Fruit fly (Drosophila melanogaster): ENCODE results near the gene ed.
A peak's percentile ranks its signal among the peaks of the same experiment; 100 is the strongest.

ed gene

dm6 chr2L:4124629-4125350 lies 93.6 kb downstream of the ed start (continued):
- TF ChIP-seq zf30C (GFP tag; optimal IDR thresholded peaks at IDR 0.05) (peak; percentile 70), CG42726 (GFP tag; IDR thresholded peaks at IDR 0.05; ENCODE audit: partially characterized antibody) (no peak), CG12659 (GFP tag; optimal IDR thresholded peaks at IDR 0.05) (peak; percentile 26), D (optimal IDR thresholded peaks at IDR 0.05) (no peak), D (GFP tag; optimal IDR thresholded peaks at IDR 0.05) (peak; percentile 73), al (GFP tag; IDR thresholded peaks at IDR 0.05) (no peak), oc (tag; optimal IDR thresholded peaks at IDR 0.05) (peak; percentile 51), pum (GFP tag; optimal IDR thresholded peaks at IDR 0.05) (peak; percentile 19), CG4424 (GFP tag; optimal IDR thresholded peaks at IDR 0.05) (peak; percentile 68), tx (GFP tag; optimal IDR thresholded peaks at IDR 0.05) (no peak), stc (GFP tag; IDR thresholded peaks at IDR 0.05) (peak; percentile 60; the same call in 1 of the 2 replicates), hbn (GFP tag; IDR thresholded peaks at IDR 0.05; ENCODE audit: partially characterized antibody) (no peak), gsb (GFP tag; IDR thresholded peaks at IDR 0.05) (no peak), Dbx (GFP tag; IDR thresholded peaks at IDR 0.05) (0 out of 3 replicates have a peak, but pooled peaks have one; percentile 36), phol (tag; optimal IDR thresholded peaks at IDR 0.05) (peak; percentile 82), CG3847 (GFP tag; IDR thresholded peaks at IDR 0.05) (0 out of 2 replicates have a peak, but pooled peaks have one; percentile 27), CG3726 (GFP tag; IDR thresholded peaks at IDR 0.05) (peak; percentile 50; the same call in 1 of the 3 replicates), CG4328 (GFP tag; optimal IDR thresholded peaks at IDR 0.05) (peak; percentile 30), CG3065 (GFP tag; optimal IDR thresholded peaks at IDR 0.05) (peak; percentile 1), CG3281 (GFP tag; optimal IDR thresholded peaks at IDR 0.05) (peak; percentile 28), CG7839 (tag; optimal IDR thresholded peaks at IDR 0.05) (peak; percentile 74), CG10147 (GFP tag; optimal IDR thresholded peaks at IDR 0.05) (peak; percentile 32), CG15696 (tag; optimal IDR thresholded peaks at IDR 0.05) (peak; percentile 70), unc-4 (GFP tag; IDR thresholded peaks at IDR 0.05; ENCODE audit: partially characterized antibody) (no peak), CHES-1-like (GFP tag; optimal IDR thresholded peaks at IDR 0.05) (no peak), Hmx (GFP tag; optimal IDR thresholded peaks at IDR 0.05) (no peak), nerfin-1 (tag; optimal IDR thresholded peaks at IDR 0.05) (peak; percentile 64), CG2889 (GFP tag; IDR thresholded peaks at IDR 0.05) (no peak), CG18476 (GFP tag; optimal IDR thresholded peaks at IDR 0.05) (peak; percentile 38), CG5245 (GFP tag; optimal IDR thresholded peaks at IDR 0.05) (peak; percentile 20), Jarid2 (GFP tag; optimal IDR thresholded peaks at IDR 0.05) (peak; percentile 11), lilli (GFP tag; optimal IDR thresholded peaks at IDR 0.05) (peak; percentile 9), Ets65A (GFP tag) (peak; percentile 66), lab (GFP tag; optimal IDR thresholded peaks at IDR 0.05) (peak; percentile 73), CG11696 (GFP tag; IDR thresholded peaks at IDR 0.05) (no peak), CG31365 (tag; optimal IDR thresholded peaks at IDR 0.05) (no peak), trem (tag; optimal IDR thresholded peaks at IDR 0.05) (peak; percentile 64), CG14050 (GFP tag; IDR thresholded peaks at IDR 0.05) (0 out of 3 replicates have a peak, but pooled peaks have one; percentile 13), ATbp (GFP tag; optimal IDR thresholded peaks at IDR 0.05) (peak; percentile 69), so (GFP tag; IDR thresholded peaks at IDR 0.05) (no peak), CG17359 (tag; optimal IDR thresholded peaks at IDR 0.05) (peak; percentile 75), Ptx1 (GFP tag; IDR thresholded peaks at IDR 0.05) (peak; percentile 62), aop (GFP tag; IDR thresholded peaks at IDR 0.05) (no peak), CG11695 (GFP tag; IDR thresholded peaks at IDR 0.05) (0 out of 3 replicates have a peak, but pooled peaks have one; percentile 42), Oaz (GFP tag; IDR thresholded peaks at IDR 0.05) (0 out of 2 replicates have a peak, but pooled peaks have one; percentile 16), CG9727 (GFP tag; optimal IDR thresholded peaks at IDR 0.05) (peak; percentile 74), CG16815 (GFP tag; optimal IDR thresholded peaks at IDR 0.05) (no peak), CG1602 (GFP tag; optimal IDR thresholded peaks at IDR 0.05) (peak; percentile 35), Sry-β (GFP tag; optimal IDR thresholded peaks at IDR 0.05) (peak; percentile 19)
